Fruit fly (Drosophila melanogaster) whole organism, embryonic: ENCODE data around the gene miple2.

Source experiments
- ATbp ChIP-seq: fragments of 200-800 bp; sonication (Bioruptor generic); optimal IDR thresholded peaks from 2 replicates; lab custom pipeline; 2017; ENCODE audit warnings: missing biosample characterization, mild to moderate bottlenecking, missing genetic modification characterization, missing genetic modification reagents
- Ada2b ChIP-seq: fragments of 200-800 bp; sonication (Bioruptor generic); IDR thresholded peaks from 2 replicates; pipeline ENCODE4 v1.3.6; 2022; ENCODE audit warnings: missing biosample characterization, missing genetic modification characterization
- Bgb ChIP-seq: fragments of 200-800 bp; sonication (Bioruptor generic); IDR thresholded peaks from 2 replicates; pipeline ENCODE4 v1.3.6; 2022; ENCODE audit warnings: missing biosample characterization, missing genetic modification characterization; ENCODE audit not compliant: partially characterized antibody
- Blimp-1 ChIP-seq: fragments of 200-800 bp; sonication (Bioruptor generic); optimal IDR thresholded peaks from 3 replicates; lab custom pipeline; 2018; ENCODE audit warnings: missing biosample characterization, missing genetic modification characterization, mild to moderate bottlenecking, moderate library complexity, missing genetic modification reagents
- CG10979 ChIP-seq: fragments of 200-800 bp; sonication (Bioruptor generic); optimal IDR thresholded peaks from 2 replicates; lab custom pipeline; 2018; ENCODE audit warnings: missing biosample characterization, mild to moderate bottlenecking, missing genetic modification characterization, moderate library complexity
- CG15514 ChIP-seq: fragments of 200-800 bp; sonication (Bioruptor generic); optimal IDR thresholded peaks from 3 replicates; lab custom pipeline; 2017; ENCODE audit warnings: missing biosample characterization, missing genetic modification characterization, mild to moderate bottlenecking, moderate library complexity, missing genetic modification reagents
- CG15601 ChIP-seq: fragments of 200-800 bp; sonication (Bioruptor generic); optimal IDR thresholded peaks from 3 replicates; lab custom pipeline; 2019; ENCODE audit warnings: missing biosample characterization, mild to moderate bottlenecking, missing genetic modification characterization, moderate library complexity
- CG1792 ChIP-seq: fragments of 200-800 bp; sonication (Bioruptor generic); optimal IDR thresholded peaks from 2 replicates; lab custom pipeline; 2016; ENCODE audit warnings: missing biosample characterization, missing genetic modification characterization
- CG18599 ChIP-seq: fragments of 200-800 bp; sonication (Bioruptor generic); optimal IDR thresholded peaks from 3 replicates; lab custom pipeline; 2017; ENCODE audit warnings: missing biosample characterization, missing genetic modification characterization, mild to moderate bottlenecking, moderate library complexity, missing genetic modification reagents
- CG2199 ChIP-seq: fragments of 200-800 bp; sonication (Bioruptor generic); IDR thresholded peaks from 3 replicates; pipeline ENCODE4 v1.3.6; 2022; ENCODE audit warnings: missing biosample characterization, missing genetic modification characterization
- CG2712 ChIP-seq: fragments of 200-800 bp; optimal IDR thresholded peaks from 3 replicates; lab custom pipeline; 2019; ENCODE audit warnings: missing biosample characterization, mild to moderate bottlenecking, missing genetic modification characterization, moderate library complexity
- CG31365 ChIP-seq: fragments of 200-800 bp; sonication (Bioruptor generic); optimal IDR thresholded peaks from 2 replicates; lab custom pipeline; 2018; ENCODE audit warnings: missing biosample characterization, mild to moderate bottlenecking, missing genetic modification characterization
- CG3407 ChIP-seq: fragments of 200-800 bp; sonication (Bioruptor generic); optimal IDR thresholded peaks from 2 replicates; lab custom pipeline; 2018; ENCODE audit warnings: missing biosample characterization, mild to moderate bottlenecking, missing genetic modification characterization
- CG34376 ChIP-seq: fragments of 200-800 bp; sonication (Bioruptor generic); optimal IDR thresholded peaks from 2 replicates; lab custom pipeline; 2018; ENCODE audit warnings: missing biosample characterization, mild to moderate bottlenecking, missing genetic modification characterization
- CG4328 ChIP-seq: fragments of 200-800 bp; sonication (Bioruptor generic); optimal IDR thresholded peaks from 3 replicates; lab custom pipeline; 2017; ENCODE audit warnings: missing biosample characterization, missing genetic modification reagents, missing genetic modification characterization
- CG4730 ChIP-seq: fragments of 200-800 bp; sonication (Bioruptor generic); IDR thresholded peaks from 2 replicates; pipeline ENCODE4 v1.3.6; 2022; ENCODE audit warnings: missing biosample characterization, missing genetic modification characterization
- CG5953 ChIP-seq: fragments of 200-800 bp; sonication (Bioruptor generic); IDR thresholded peaks from 2 replicates; pipeline ENCODE4 v1.3.6; 2022; ENCODE audit warnings: missing biosample characterization, missing genetic modification characterization
- CG6175 ChIP-seq: fragments of 200-800 bp; sonication (Bioruptor generic); IDR thresholded peaks from 3 replicates; pipeline ENCODE4 v1.3.6; 2022; ENCODE audit warnings: missing biosample characterization, missing genetic modification characterization
- CG6254 ChIP-seq: fragments of 200-800 bp; sonication (Bioruptor generic); optimal IDR thresholded peaks from 3 replicates; lab custom pipeline; 2017; ENCODE audit warnings: mild to moderate bottlenecking, missing biosample characterization, missing genetic modification reagents, missing genetic modification characterization
- CHES-1-like ChIP-seq: fragments of 200-800 bp; sonication (Bioruptor generic); optimal IDR thresholded peaks from 2 replicates; lab custom pipeline; 2016; ENCODE audit warnings: missing biosample characterization, missing genetic modification characterization
- Chrac-16 ChIP-seq: fragments of 200-800 bp; sonication (Bioruptor generic); optimal IDR thresholded peaks from 3 replicates; lab custom pipeline; 2016; ENCODE audit warnings: missing biosample characterization, missing genetic modification characterization
- CkIIα-i1 ChIP-seq: fragments of 200-800 bp; sonication (Bioruptor generic); IDR thresholded peaks from 2 replicates; pipeline ENCODE4 v1.3.6; 2022; ENCODE audit warnings: missing biosample characterization, missing genetic modification characterization
- HLHmδ ChIP-seq: fragments of 200-800 bp; sonication (Bioruptor generic); optimal IDR thresholded peaks from 2 replicates; lab custom pipeline; 2018; ENCODE audit warnings: missing biosample characterization, mild to moderate bottlenecking, missing genetic modification characterization, moderate library complexity
- Hand ChIP-seq: fragments of 200-800 bp; sonication (Bioruptor generic); optimal IDR thresholded peaks from 2 replicates; lab custom pipeline; 2017; ENCODE audit warnings: mild to moderate bottlenecking, missing biosample characterization, missing genetic modification reagents, missing genetic modification characterization
- HmgD ChIP-seq: fragments of 200-800 bp; sonication (Bioruptor generic); optimal IDR thresholded peaks from 3 replicates; lab custom pipeline; 2016; ENCODE audit warnings: missing biosample characterization, missing genetic modification characterization
- HmgZ ChIP-seq: fragments of 200-800 bp; sonication (Bioruptor generic); optimal IDR thresholded peaks from 2 replicates; lab custom pipeline; 2018; ENCODE audit warnings: missing biosample characterization, mild to moderate bottlenecking, missing genetic modification characterization
- MBD-R2 ChIP-seq: fragments of 200-800 bp; sonication (Bioruptor generic); IDR thresholded peaks from 2 replicates; pipeline ENCODE4 v1.3.6; 2022; ENCODE audit warnings: missing biosample characterization, missing genetic modification characterization
- MESR4 ChIP-seq: fragments of 200-800 bp; sonication (Bioruptor generic); optimal IDR thresholded peaks from 2 replicates; lab custom pipeline; 2018; ENCODE audit warnings: missing biosample characterization, mild to moderate bottlenecking, missing genetic modification characterization, moderate library complexity
- Myb ChIP-seq: fragments of 200-800 bp; sonication (Bioruptor generic); optimal IDR thresholded peaks from 2 replicates; lab custom pipeline; 2016; ENCODE audit warnings: missing biosample characterization, missing genetic modification characterization
- Side ChIP-seq: fragments of 200-800 bp; sonication (Bioruptor generic); optimal IDR thresholded peaks from 2 replicates; lab custom pipeline; 2016; ENCODE audit warnings: missing biosample characterization, missing genetic modification characterization
- Sry-δ ChIP-seq: fragments of 200-800 bp; sonication (Bioruptor generic); optimal IDR thresholded peaks from 2 replicates; lab custom pipeline; 2016; ENCODE audit warnings: missing biosample characterization, missing genetic modification characterization
- Taf1 ChIP-seq: fragments of 200-800 bp; sonication (Bioruptor generic); IDR thresholded peaks from 2 replicates; pipeline ENCODE4 v1.3.6; 2022; ENCODE audit warnings: missing biosample characterization, missing genetic modification characterization
- aop ChIP-seq: fragments of 200-800 bp; sonication (Bioruptor generic); IDR thresholded peaks from 2 replicates; pipeline ENCODE4 v1.3.6; 2022; ENCODE audit warnings: missing biosample characterization, missing genetic modification characterization
- bcd ChIP-seq: fragments of 200-800 bp; sonication (Bioruptor generic); optimal IDR thresholded peaks from 2 replicates; lab custom pipeline; 2017; ENCODE audit warnings: missing biosample characterization, mild to moderate bottlenecking, missing genetic modification characterization
- br ChIP-seq: fragments of >200 bp; optimal IDR thresholded peaks from 2 replicates; lab custom pipeline; 2017
- caup ChIP-seq: fragments of 200-800 bp; sonication (Bioruptor generic); optimal IDR thresholded peaks from 3 replicates; lab custom pipeline; 2017; ENCODE audit warnings: missing biosample characterization, mild to moderate bottlenecking, missing genetic modification characterization, moderate library complexity; ENCODE audit not compliant: severe bottlenecking
- crol ChIP-seq: fragments of 200-800 bp; sonication (Bioruptor generic); IDR thresholded peaks from 2 replicates; pipeline ENCODE4 v1.3.6; 2022; ENCODE audit warnings: missing biosample characterization, missing genetic modification characterization
- fd3F ChIP-seq: fragments of 200-800 bp; sonication (Bioruptor generic); optimal IDR thresholded peaks from 2 replicates; lab custom pipeline; 2018; ENCODE audit warnings: missing biosample characterization, mild to moderate bottlenecking, missing genetic modification characterization, moderate library complexity
- grau ChIP-seq: fragments of 200-800 bp; optimal IDR thresholded peaks from 3 replicates; lab custom pipeline; 2019; ENCODE audit warnings: missing biosample characterization, mild to moderate bottlenecking, missing genetic modification characterization, moderate library complexity
- luna ChIP-seq: fragments of 200-800 bp; sonication (Bioruptor generic); optimal IDR thresholded peaks from 2 replicates; lab custom pipeline; 2016; ENCODE audit warnings: missing biosample characterization, missing genetic modification characterization
- mam ChIP-seq: fragments of 200-800 bp; sonication (Bioruptor generic); optimal IDR thresholded peaks from 3 replicates; lab custom pipeline; 2016; ENCODE audit warnings: missing biosample characterization, missing genetic modification characterization
- nom ChIP-seq: fragments of 200-800 bp; sonication (Bioruptor generic); optimal IDR thresholded peaks from 2 replicates; lab custom pipeline; 2017; ENCODE audit warnings: missing biosample characterization, missing genetic modification characterization, mild to moderate bottlenecking, moderate library complexity, missing genetic modification reagents
- prd ChIP-seq, 3 experiments: fragments of >200 bp in 2 of 3; fragments of 200-800 bp in 1 of 3; sonication (Bioruptor generic) in 1 of 3; optimal IDR thresholded peaks in 2 of 3; IDR thresholded peaks in 1 of 3; 2 replicates in 2 of 3; 3 replicates in 1 of 3; pipeline versions ENCODE4 v1.3.6 to Lab custom; 2017 to 2022; ENCODE audit warnings: missing biosample characterization in 1 of 3, missing genetic modification characterization in 1 of 3
- scrt ChIP-seq: fragments of 200-800 bp; sonication (Bioruptor generic); optimal IDR thresholded peaks from 2 replicates; lab custom pipeline; 2018; ENCODE audit warnings: missing biosample characterization, mild to moderate bottlenecking, missing genetic modification characterization, moderate library complexity
- shn ChIP-seq: fragments of 200-800 bp; sonication (Bioruptor generic); optimal IDR thresholded peaks from 3 replicates; lab custom pipeline; 2016; ENCODE audit warnings: missing biosample characterization, missing genetic modification characterization
- sug ChIP-seq: fragments of 200-800 bp; optimal IDR thresholded peaks from 2 replicates; lab custom pipeline; 2019; ENCODE audit warnings: missing biosample characterization, mild to moderate bottlenecking, missing genetic modification characterization, moderate library complexity
- vnd ChIP-seq: fragments of 200-800 bp; sonication (Bioruptor generic); IDR thresholded peaks from 3 replicates; pipeline ENCODE4 v1.3.6; 2022; ENCODE audit warnings: missing biosample characterization, missing genetic modification characterization; ENCODE audit not compliant: partially characterized antibody

The miple2 gene

dm6 chr3L:319145-320009 is 48.4 kb downstream of the miple2 start, which contains the start of gene fwd (continued):
- TF ChIP-seq aop (GFP tag; lab: Robert Waterston, UW) (0 out of 2 replicates have a peak, but pooled peaks have one; percentile 4), mam (GFP tag; lab: Kevin White, UChicago) (peak; percentile 14), CG34376 (peak; percentile 21), CHES-1-like (GFP tag; lab: Kevin White, UChicago) (peak; percentile 70), CG5953 (GFP tag; lab: Robert Waterston, UW) (no peak), MESR4 (peak; percentile 80), CG6175 (GFP tag; lab: Robert Waterston, UW) (no peak), Myb (GFP tag; lab: Kevin White, UChicago) (peak; percentile 98), Blimp-1 (GFP tag; lab: Kevin White, UChicago) (no peak), scrt (peak; percentile 63), luna (no peak), MBD-R2 (GFP tag; lab: Robert Waterston, UW) (peak; percentile 45), CG2712 (tag; lab: Kevin White, UChicago) (peak; percentile 41), Side (GFP tag; lab: Kevin White, UChicago) (peak; percentile 8), Sry-δ (peak; percentile 53), vnd (GFP tag; lab: Robert Waterston, UW) (0 out of 3 replicates have a peak, but pooled peaks have one; percentile 11), nom (GFP tag; lab: Kevin White, UChicago) (peak; percentile 31), CG15601 (tag; lab: Kevin White, UChicago) (peak; percentile 52), fd3F (no peak), grau (tag; lab: Kevin White, UChicago) (peak; percentile 46), CG6254 (GFP tag; lab: Kevin White, UChicago) (no peak), sug (tag; lab: Kevin White, UChicago) (peak; percentile 45), shn (GFP tag; lab: Kevin White, UChicago) (peak; percentile 24), crol (peak; percentile 89), Ada2b (GFP tag; lab: Robert Waterston, UW) (no peak), CG1792 (no peak), CG31365 (peak; percentile 14), CkIIα-i1 (GFP tag; lab: Robert Waterston, UW) (no peak), HLHmδ (GFP tag; lab: Kevin White, UChicago) (peak; percentile 33), Chrac-16 (GFP tag; lab: Kevin White, UChicago) (no peak), Taf1 (GFP tag; lab: Robert Waterston, UW) (no peak), HmgZ (tag; lab: Kevin White, UChicago) (peak; percentile 85), CG18599 (GFP tag; lab: Kevin White, UChicago) (peak; percentile 71), br (lab: Kevin White, UChicago) (no peak), HmgD (peak; percentile 85), ATbp (GFP tag; lab: Kevin White, UChicago) (no peak), CG3407 (GFP tag; lab: Kevin White, UChicago) (peak; percentile 11), prd (optimal IDR thresholded peaks at IDR 0.05; lab: Kevin White, UChicago) (no peak), prd (GFP tag; IDR thresholded peaks at IDR 0.05; lab: Robert Waterston, UW) (0 out of 3 replicates have a peak, but pooled peaks have one; percentile 21), Hand (GFP tag; lab: Kevin White, UChicago) (peak; percentile 30), CG10979 (peak; percentile 25), Bgb (GFP tag; lab: Robert Waterston, UW) (peak; percentile 41; the same call in 1 of the 2 replicates), CG15514 (GFP tag; lab: Kevin White, UChicago) (peak; percentile 81), CG4328 (GFP tag; lab: Kevin White, UChicago) (peak; percentile 13), caup (GFP tag; lab: Kevin White, UChicago) (peak; percentile 59), bcd (no peak), CG4730 (GFP tag; lab: Robert Waterston, UW) (no peak), CG2199 (peak; percentile 40; the same call in 1 of the 3 replicates)
